Worm (Caenorhabditis elegans) whole organism, midembryonic: ENCODE results near the gene gcy-8.

Experiments used
- T22C8.4 ChIP-seq: fragments of 200-800 bp; sonication (Bioruptor generic); IDR thresholded peaks from 2 replicates; pipeline ENCODE4 v1.3.6; 2022; ENCODE audit warnings: missing genetic modification characterization, missing compliant biosample characterization
- cog-1 ChIP-seq: sonication (generic microtip); optimal IDR thresholded peaks from 2 replicates; lab custom pipeline; 2016; ENCODE audit warnings: missing genetic modification characterization, missing compliant biosample characterization
- flt-1 ChIP-seq: fragments of 200-800 bp; sonication (Bioruptor generic); IDR thresholded peaks from 2 replicates; pipeline ENCODE4 v1.3.6; 2022; ENCODE audit warnings: missing genetic modification characterization, missing compliant biosample characterization
- klf-2 ChIP-seq: fragments of 200-800 bp; sonication (Bioruptor generic); conservative IDR thresholded peaks from 2 replicates; pipeline ENCODE4 v1.3.6; 2022; ENCODE audit warnings: missing genetic modification reagents, missing genetic modification characterization, missing compliant biosample characterization
- med-1 ChIP-seq: sonication (generic microtip); optimal IDR thresholded peaks from 2 replicates; lab custom pipeline; 2017; ENCODE audit warnings: missing genetic modification characterization, mild to moderate bottlenecking, missing compliant biosample characterization, antibody characterized with exemption, missing genetic modification reagents; ENCODE audit not compliant: insufficient read depth
- ref-1 ChIP-seq: fragments of 200-800 bp; sonication (Bioruptor generic); conservative IDR thresholded peaks from 2 replicates; pipeline ENCODE4 v1.3.6; 2022; ENCODE audit warnings: missing genetic modification reagents, missing genetic modification characterization, missing compliant biosample characterization
- tab-1 ChIP-seq: fragments of 200-800 bp; sonication (Bioruptor generic); IDR thresholded peaks from 2 replicates; pipeline ENCODE4 v1.3.6; 2022; ENCODE audit warnings: missing genetic modification characterization, missing compliant biosample characterization
- ztf-23 ChIP-seq: fragments of 200-800 bp; sonication (Bioruptor generic); IDR thresholded peaks from 2 replicates; pipeline ENCODE4 v1.3.6; 2022; ENCODE audit warnings: missing genetic modification reagents, missing genetic modification characterization, missing compliant biosample characterization
- ztf-29 ChIP-seq: fragments of 200-800 bp; sonication (Bioruptor generic); IDR thresholded peaks from 2 replicates; pipeline ENCODE4 v1.3.6; 2022; ENCODE audit warnings: missing genetic modification reagents, missing genetic modification characterization, missing compliant biosample characterization

The gcy-8 gene

ce11 chrIV:7954006-7954405, 26.1 kb downstream of the gcy-8 start:
- TF ChIP-seq ztf-23 (GFP tag; lab: Robert Waterston, UW) (no peak), ztf-29 (GFP tag; lab: Robert Waterston, UW) (no peak), tab-1 (GFP tag; lab: Robert Waterston, UW) (no peak), med-1 (no peak), T22C8.4 (no peak), flt-1 (no peak), klf-2 (GFP tag; lab: Robert Waterston, UW) (no peak), cog-1 (tag; lab: Kevin White, UChicago) (no peak), ref-1 (GFP tag; lab: Robert Waterston, UW) (no peak)

ce11 chrIV:7955849-7956248, 27.9 kb downstream of the gcy-8 start, which contains the start of gene ceh-19:
Gene ceh-19, minus strand, starts transcription at chrIV:7955949.
- TF ChIP-seq ref-1 (GFP tag; lab: Robert Waterston, UW), result no peak
- TF ChIP-seq cog-1 (tag; lab: Kevin White, UChicago), result no peak
- no peak for TF ChIP-seq klf-2 (GFP tag; lab: Robert Waterston, UW)
- no peak for TF ChIP-seq med-1
- TF ChIP-seq ztf-29 (GFP tag; lab: Robert Waterston, UW), result no peak
- no peak for TF ChIP-seq ztf-23 (GFP tag; lab: Robert Waterston, UW)
- no peak for TF ChIP-seq flt-1
- TF ChIP-seq T22C8.4, result no peak
- TF ChIP-seq tab-1 (GFP tag; lab: Robert Waterston, UW), result no peak

ce11 chrIV:7956643-7957317, 28.8 kb downstream of the gcy-8 start, which contains the start of gene csr-1:
Gene csr-1, plus strand, starts transcription at chrIV:7957267.
- TF ChIP-seq cog-1 (tag; lab: Kevin White, UChicago), result no peak
- TF ChIP-seq tab-1 (GFP tag; lab: Robert Waterston, UW), result no peak
- no peak for TF ChIP-seq ref-1 (GFP tag; lab: Robert Waterston, UW)
- no peak for TF ChIP-seq ztf-23 (GFP tag; lab: Robert Waterston, UW)
- TF ChIP-seq T22C8.4, result no peak
- no peak for TF ChIP-seq flt-1
- no peak for TF ChIP-seq med-1
- TF ChIP-seq klf-2 (GFP tag; lab: Robert Waterston, UW), result no peak
- TF ChIP-seq ztf-29 (GFP tag; lab: Robert Waterston, UW), result no peak

- TF ChIP-seq ref-1 (GFP tag; lab: Robert Waterston, UW), result no peak
Observed at ce11 chrIV:7957504-7957903, 29.6 kb downstream of the gcy-8 start, which contains the start of gene frpr-10. Gene frpr-10, plus strand, starts transcription at chrIV:7957804.

ce11 chrIV:7958092-7958491, 30.1 kb downstream of the gcy-8 start:
- TF ChIP-seq T22C8.4, result no peak
- no peak for TF ChIP-seq flt-1
- no peak for TF ChIP-seq ref-1 (GFP tag; lab: Robert Waterston, UW)
- TF ChIP-seq tab-1 (GFP tag; lab: Robert Waterston, UW), result no peak
- TF ChIP-seq med-1, result no peak

ce11 chrIV:7961889-7962342, 34.0 kb downstream of the gcy-8 start:
- TF ChIP-seq ref-1 (GFP tag; lab: Robert Waterston, UW) (no peak), ztf-29 (GFP tag; lab: Robert Waterston, UW) (no peak), T22C8.4 (no peak), cog-1 (tag; lab: Kevin White, UChicago) (no peak), med-1 (no peak), ztf-23 (GFP tag; lab: Robert Waterston, UW) (no peak), tab-1 (GFP tag; lab: Robert Waterston, UW) (no peak), flt-1 (no peak), klf-2 (GFP tag; lab: Robert Waterston, UW) (no peak)

- TF ChIP-seq klf-2 (GFP tag; lab: Robert Waterston, UW), result no peak
- no peak for TF ChIP-seq tab-1 (GFP tag; lab: Robert Waterston, UW)
- TF ChIP-seq cog-1 (tag; lab: Kevin White, UChicago), result no peak
- no peak for TF ChIP-seq ztf-29 (GFP tag; lab: Robert Waterston, UW)
- TF ChIP-seq ztf-23 (GFP tag; lab: Robert Waterston, UW), result no peak
- no peak for TF ChIP-seq T22C8.4
- no peak for TF ChIP-seq ref-1 (GFP tag; lab: Robert Waterston, UW)
- TF ChIP-seq med-1, result no peak
- TF ChIP-seq flt-1, result no peak
Observed at ce11 chrIV:7967006-7967405, 39.1 kb downstream of the gcy-8 start, which contains the start of gene F57H12.5. Gene F57H12.5, plus strand, starts transcription at chrIV:7967306.

- TF ChIP-seq klf-2 (GFP tag; lab: Robert Waterston, UW), result no peak
- no peak for TF ChIP-seq ztf-29 (GFP tag; lab: Robert Waterston, UW)
- TF ChIP-seq cog-1 (tag; lab: Kevin White, UChicago), result no peak
- TF ChIP-seq med-1, result no peak
- TF ChIP-seq ztf-23 (GFP tag; lab: Robert Waterston, UW), result no peak
- no peak for TF ChIP-seq T22C8.4
- TF ChIP-seq ref-1 (GFP tag; lab: Robert Waterston, UW), result no peak
- no peak for TF ChIP-seq tab-1 (GFP tag; lab: Robert Waterston, UW)
- no peak for TF ChIP-seq flt-1
Observed at ce11 chrIV:7976210-7976609, 48.3 kb downstream of the gcy-8 start, which contains the start of gene F57H12.6. Gene F57H12.6, minus strand, starts transcription at chrIV:7976310.

- TF ChIP-seq flt-1 (no peak), med-1 (no peak), ref-1 (GFP tag; lab: Robert Waterston, UW) (no peak), klf-2 (GFP tag; lab: Robert Waterston, UW) (no peak), tab-1 (GFP tag; lab: Robert Waterston, UW) (no peak), T22C8.4 (no peak), ztf-29 (GFP tag; lab: Robert Waterston, UW) (no peak), cog-1 (tag; lab: Kevin White, UChicago) (no peak), ztf-23 (GFP tag; lab: Robert Waterston, UW) (no peak)
Observed at ce11 chrIV:7977452-7977940, 49.5 kb downstream of the gcy-8 start, which contains the start of gene ora-1. Gene ora-1, plus strand, starts transcription at chrIV:7977890.
